Fruit fly (Drosophila melanogaster): ENCODE data around the gene COX5A.

Gene COX5A

dm6 chr3R:11830757-11831586 lies 11.8 kb downstream of the COX5A start (continued):
- TF ChIP-seq CG6163 (GFP tag; IDR thresholded peaks at IDR 0.05) (peak; percentile 9; the same call in 1 of the 3 replicates), Eip75B (GFP tag; optimal IDR thresholded peaks at IDR 0.05) (no peak), Smox (GFP tag; optimal IDR thresholded peaks at IDR 0.05) (no peak), CG16779 (tag; optimal IDR thresholded peaks at IDR 0.05) (no peak), Eip93F (GFP tag; optimal IDR thresholded peaks at IDR 0.05) (no peak), ss (GFP tag; optimal IDR thresholded peaks at IDR 0.05) (no peak), acj6 (GFP tag; optimal IDR thresholded peaks at IDR 0.05) (peak; percentile 22), Ets21C (GFP tag; optimal IDR thresholded peaks at IDR 0.05) (no peak), eg (GFP tag; IDR thresholded peaks at IDR 0.05) (peak; percentile 56; the same call in 2 of the 3 replicates), CG8119 (GFP tag; IDR thresholded peaks at IDR 0.05) (peak; percentile 16; the same call in 1 of the 3 replicates), CG31627 (GFP tag; optimal IDR thresholded peaks at IDR 0.05) (no peak), lz (GFP tag; optimal IDR thresholded peaks at IDR 0.05) (no peak), salr (GFP tag; optimal IDR thresholded peaks at IDR 0.05) (peak in 1 of 2 experiments; percentile 11), Sox102F (GFP tag; optimal IDR thresholded peaks at IDR 0.05) (no peak), CG15336 (GFP tag; IDR thresholded peaks at IDR 0.05) (no peak), OdsH (GFP tag; optimal IDR thresholded peaks at IDR 0.05) (peak; percentile 36), CG34406 (GFP tag; optimal IDR thresholded peaks at IDR 0.05) (no peak), CG7368 (GFP tag; optimal IDR thresholded peaks at IDR 0.05) (no peak), Blimp-1 (GFP tag; optimal IDR thresholded peaks at IDR 0.05) (no peak), pdm3 (GFP tag; optimal IDR thresholded peaks at IDR 0.05) (no peak), svp (GFP tag) (no peak), Sox14 (GFP tag; optimal IDR thresholded peaks at IDR 0.05) (no peak)

dm6 chr3R:11833406-11833805 lies 14.2 kb downstream of the COX5A start:
- no peak for TF ChIP-seq CG6808 (GFP tag; optimal IDR thresholded peaks at IDR 0.05)
- TF ChIP-seq eg (GFP tag; IDR thresholded peaks at IDR 0.05) = 0 out of 3 replicates have a peak, but pooled peaks have one; percentile 24
- peak; percentile 63 for TF ChIP-seq Eip78C (GFP tag)
- peak; percentile 25 for TF ChIP-seq Sox14 (GFP tag; optimal IDR thresholded peaks at IDR 0.05)
- TF ChIP-seq CG9139 (GFP tag; optimal IDR thresholded peaks at IDR 0.05) = no peak
- TF ChIP-seq Lpt (GFP tag; optimal IDR thresholded peaks at IDR 0.05) = no peak
- TF ChIP-seq dsx (GFP tag; optimal IDR thresholded peaks at IDR 0.05; ENCODE audit: poor library complexity, severe bottlenecking) = peak; percentile 34
- TF ChIP-seq achi (GFP tag; optimal IDR thresholded peaks at IDR 0.05) = peak; percentile 0
- TF ChIP-seq ss (GFP tag; optimal IDR thresholded peaks at IDR 0.05) = peak in 1 of 2 experiments; percentile 33
- no peak for TF ChIP-seq acj6 (GFP tag; optimal IDR thresholded peaks at IDR 0.05)
- TF ChIP-seq topi (GFP tag; optimal IDR thresholded peaks at IDR 0.05) = no peak
- no peak for TF ChIP-seq Ets21C (GFP tag; optimal IDR thresholded peaks at IDR 0.05)
- no peak for TF ChIP-seq esn (GFP tag; optimal IDR thresholded peaks at IDR 0.05)
- TF ChIP-seq CG32006 (GFP tag; optimal IDR thresholded peaks at IDR 0.05) = peak; percentile 16
- no peak for TF ChIP-seq CG4318 (GFP tag; optimal IDR thresholded peaks at IDR 0.05)
- no peak for TF ChIP-seq OdsH (GFP tag; optimal IDR thresholded peaks at IDR 0.05)

dm6 chr3R:11847379-11847778 lies 28.2 kb downstream of the COX5A start:
- peak; percentile 68 for TF ChIP-seq CG15336 (GFP tag; IDR thresholded peaks at IDR 0.05)
- TF ChIP-seq CG32006 (GFP tag; optimal IDR thresholded peaks at IDR 0.05) = peak; percentile 60
- TF ChIP-seq CG6163 (GFP tag; IDR thresholded peaks at IDR 0.05) = peak; percentile 49; the same call in 1 of the 3 replicates
- no peak for TF ChIP-seq Sox14 (GFP tag; optimal IDR thresholded peaks at IDR 0.05)
- TF ChIP-seq svp (GFP tag) = peak; percentile 56
- TF ChIP-seq eg (GFP tag; IDR thresholded peaks at IDR 0.05) = peak; percentile 71; the same call in 2 of the 3 replicates
- peak; percentile 9 for TF ChIP-seq dac (GFP tag; optimal IDR thresholded peaks at IDR 0.05)
- TF ChIP-seq Eip78C (GFP tag) = peak; percentile 63
- TF ChIP-seq CG10631 (GFP tag; optimal IDR thresholded peaks at IDR 0.05) = peak; percentile 6
- TF ChIP-seq Ets96B (tag; optimal IDR thresholded peaks at IDR 0.05) = peak; percentile 4
- peak; percentile 30 for TF ChIP-seq CG10669 (GFP tag; optimal IDR thresholded peaks at IDR 0.05)
- TF ChIP-seq CG9139 (GFP tag; optimal IDR thresholded peaks at IDR 0.05) = no peak
- peak; percentile 31 for TF ChIP-seq achi (GFP tag; optimal IDR thresholded peaks at IDR 0.05)
- no peak for TF ChIP-seq CG11902 (GFP tag; optimal IDR thresholded peaks at IDR 0.05)
- TF ChIP-seq CG6276 (GFP tag; optimal IDR thresholded peaks at IDR 0.05) = peak; percentile 2
- peak; percentile 28 for TF ChIP-seq CG3919 (GFP tag; optimal IDR thresholded peaks at IDR 0.05)
- TF ChIP-seq CG8319 (GFP tag; optimal IDR thresholded peaks at IDR 0.05) = no peak
- peak; percentile 10 for TF ChIP-seq CG3032 (tag; optimal IDR thresholded peaks at IDR 0.05)
- peak in 1 of 2 experiments; percentile 19 for TF ChIP-seq salr (GFP tag; optimal IDR thresholded peaks at IDR 0.05)
- no peak for TF ChIP-seq Lpt (GFP tag; optimal IDR thresholded peaks at IDR 0.05)
- peak; percentile 4 for TF ChIP-seq CG4318 (GFP tag; optimal IDR thresholded peaks at IDR 0.05)
- TF ChIP-seq CG6792 (GFP tag; optimal IDR thresholded peaks at IDR 0.05) = no peak
- peak; percentile 1 for TF ChIP-seq spab (GFP tag; optimal IDR thresholded peaks at IDR 0.05)
- peak; percentile 68 for TF ChIP-seq CG8119 (GFP tag; IDR thresholded peaks at IDR 0.05)
- no peak for TF ChIP-seq topi (GFP tag; optimal IDR thresholded peaks at IDR 0.05)
- TF ChIP-seq Gug (GFP tag; IDR thresholded peaks at IDR 0.05) = no peak; the same call in 1 of the 2 replicates
- TF ChIP-seq dsx (GFP tag; optimal IDR thresholded peaks at IDR 0.05; ENCODE audit: poor library complexity, severe bottlenecking) = peak; percentile 18

All from whole organism, prepupa.